Worm (Caenorhabditis elegans) whole organism, young adult: Measurements from ENCODE around the gene mrpl-22.

Experiments
- B0019.2 ChIP-seq: fragments of 200-800 bp; sonication (Bioruptor generic); conservative IDR thresholded peaks from 2 replicates; pipeline ENCODE4 v1.3.6; 2022; ENCODE audit warnings: missing genetic modification reagents, missing genetic modification characterization, missing compliant biosample characterization
- B0035.1 ChIP-seq: sonication (generic microtip); optimal IDR thresholded peaks from 2 replicates; lab custom pipeline; 2016; ENCODE audit warnings: missing genetic modification characterization, mild to moderate bottlenecking, missing compliant biosample characterization, missing genotype, missing genetic modification reagents
- B0261.1 ChIP-seq: sonication (generic microtip); optimal IDR thresholded peaks from 2 replicates; lab custom pipeline; 2016; ENCODE audit warnings: mild to moderate bottlenecking, missing genetic modification characterization, moderate library complexity, missing compliant biosample characterization
- C17E4.6 ChIP-seq: fragments of 200-800 bp; sonication (Bioruptor generic); IDR thresholded peaks from 2 replicates; pipeline ENCODE4 v1.3.6; 2022; ENCODE audit warnings: missing genetic modification reagents, missing genetic modification characterization, missing compliant biosample characterization
- F22D6.2 ChIP-seq: sonication (generic microtip); optimal IDR thresholded peaks from 2 replicates; lab custom pipeline; 2016; ENCODE audit warnings: mild to moderate bottlenecking, missing genetic modification characterization, missing compliant biosample characterization
- F39B2.1 ChIP-seq: fragments of 200-800 bp; sonication (Bioruptor generic); IDR thresholded peaks from 2 replicates; pipeline ENCODE4 v1.3.6; 2022; ENCODE audit warnings: missing genetic modification reagents, missing genetic modification characterization, missing compliant biosample characterization
- F52B5.7 ChIP-seq: sonication (generic microtip); optimal IDR thresholded peaks from 2 replicates; lab custom pipeline; 2016; ENCODE audit warnings: mild to moderate bottlenecking, missing genetic modification characterization, missing compliant biosample characterization
- T07F8.4 ChIP-seq: sonication (generic microtip); optimal IDR thresholded peaks from 2 replicates; lab custom pipeline; 2016; ENCODE audit warnings: mild to moderate bottlenecking, missing genetic modification characterization, moderate library complexity, missing compliant biosample characterization
- Y53G8AR.9 ChIP-seq: fragments of 200-800 bp; sonication (Bioruptor generic); conservative IDR thresholded peaks from 2 replicates; pipeline ENCODE4 v1.3.6; 2022; ENCODE audit warnings: missing genetic modification reagents, missing genetic modification characterization, missing compliant biosample characterization
- attf-3 ChIP-seq: fragments of 200-800 bp; sonication (Bioruptor generic); conservative IDR thresholded peaks from 2 replicates; pipeline ENCODE4 v1.3.6; 2022; ENCODE audit warnings: missing genetic modification reagents, missing genetic modification characterization, missing compliant biosample characterization
- attf-5 ChIP-seq: fragments of 200-800 bp; sonication (Bioruptor generic); optimal IDR thresholded peaks from 2 replicates; lab custom pipeline; 2018; ENCODE audit warnings: mild to moderate bottlenecking, missing genetic modification characterization, missing compliant biosample characterization
- cebp-1 ChIP-seq, 2 experiments: fragments of 200-800 bp in 1 of 2; sonication (Bioruptor generic) in 1 of 2; sonication (generic microtip) in 1 of 2; IDR thresholded peaks in 1 of 2; optimal IDR thresholded peaks in 1 of 2; 2 replicates each; pipeline versions ENCODE4 v1.3.6 to Lab custom; 2017 to 2022; ENCODE audit warnings: missing compliant biosample characterization in 2 of 2, missing genetic modification characterization in 2 of 2, mild to moderate bottlenecking in 1 of 2, missing genetic modification reagents in 1 of 2, moderate library complexity in 1 of 2
- cebp-2 ChIP-seq: fragments of 200-800 bp; sonication (Bioruptor generic); IDR thresholded peaks from 2 replicates; pipeline ENCODE4 v1.3.6; 2022; ENCODE audit warnings: missing genetic modification characterization, missing compliant biosample characterization
- ceh-40 ChIP-seq: fragments of 200-800 bp; sonication (Bioruptor generic); IDR thresholded peaks from 2 replicates; pipeline ENCODE4 v1.3.6; 2022; ENCODE audit warnings: missing genetic modification characterization, missing compliant biosample characterization
- chd-7 ChIP-seq: sonication (generic microtip); optimal IDR thresholded peaks from 2 replicates; lab custom pipeline; 2016; ENCODE audit warnings: mild to moderate bottlenecking, missing genetic modification characterization, moderate library complexity, missing compliant biosample characterization
- dpff-1 ChIP-seq: sonication (generic microtip); optimal IDR thresholded peaks from 2 replicates; lab custom pipeline; 2017; ENCODE audit warnings: mild to moderate bottlenecking, missing genetic modification characterization, missing compliant biosample characterization
- egl-18 ChIP-seq: fragments of 200-800 bp; sonication (Bioruptor generic); IDR thresholded peaks from 2 replicates; pipeline ENCODE4 v1.3.6; 2022; ENCODE audit warnings: missing genetic modification reagents, missing genetic modification characterization, missing compliant biosample characterization
- egrh-3 ChIP-seq: fragments of 200-800 bp; sonication (Bioruptor generic); IDR thresholded peaks from 2 replicates; pipeline ENCODE4 v1.3.6; 2022; ENCODE audit warnings: missing genetic modification reagents, missing genetic modification characterization, missing compliant biosample characterization
- hmg-1.2 ChIP-seq: fragments of 200-800 bp; sonication (Bioruptor generic); IDR thresholded peaks from 2 replicates; pipeline ENCODE4 v1.3.6; 2022; ENCODE audit warnings: missing genetic modification reagents, missing genetic modification characterization, missing compliant biosample characterization
- hmg-20 ChIP-seq: fragments of 200-800 bp; sonication (Bioruptor generic); IDR thresholded peaks from 2 replicates; pipeline ENCODE4 v1.3.6; 2022; ENCODE audit warnings: missing genetic modification reagents, missing genetic modification characterization, missing compliant biosample characterization
- hsf-1 ChIP-seq: fragments of 200-800 bp; sonication (Bioruptor generic); IDR thresholded peaks from 2 replicates; pipeline ENCODE4 v1.3.6; 2022; ENCODE audit warnings: missing genetic modification reagents, missing genetic modification characterization, missing compliant biosample characterization
- lin-54 ChIP-seq: fragments of 200-800 bp; sonication (Bioruptor generic); optimal IDR thresholded peaks from 2 replicates; lab custom pipeline; 2018; ENCODE audit warnings: mild to moderate bottlenecking, missing genetic modification characterization, missing compliant biosample characterization
- lir-1 ChIP-seq: fragments of 200-800 bp; sonication (Bioruptor generic); conservative IDR thresholded peaks from 2 replicates; pipeline ENCODE4 v1.3.6; 2022; ENCODE audit warnings: missing genetic modification reagents, missing genetic modification characterization, missing compliant biosample characterization
- lsl-1 ChIP-seq: fragments of 200-800 bp; sonication (Bioruptor generic); optimal IDR thresholded peaks from 2 replicates; lab custom pipeline; 2018; ENCODE audit warnings: mild to moderate bottlenecking, missing genetic modification characterization, moderate library complexity, missing compliant biosample characterization
- lsy-27 ChIP-seq: sonication (generic microtip); optimal IDR thresholded peaks from 2 replicates; lab custom pipeline; 2017; ENCODE audit warnings: missing genetic modification characterization, mild to moderate bottlenecking, missing compliant biosample characterization, antibody characterized with exemption, missing genotype, borderline replicate concordance; ENCODE audit not compliant: insufficient read depth
- madf-6 ChIP-seq: fragments of 200-800 bp; sonication (Bioruptor generic); IDR thresholded peaks from 2 replicates; pipeline ENCODE4 v1.3.6; 2022; ENCODE audit warnings: missing genetic modification reagents, missing genetic modification characterization, missing compliant biosample characterization
- mcd-1 ChIP-seq: fragments of 200-800 bp; sonication (Bioruptor generic); IDR thresholded peaks from 2 replicates; pipeline ENCODE4 v1.3.6; 2022; ENCODE audit warnings: missing genetic modification reagents, missing genetic modification characterization, missing compliant biosample characterization
- mxl-1 ChIP-seq: sonication (generic microtip); optimal IDR thresholded peaks from 2 replicates; lab custom pipeline; 2016; ENCODE audit warnings: missing genetic modification characterization, missing compliant biosample characterization
- nfya-1 ChIP-seq: sonication (generic microtip); optimal IDR thresholded peaks from 2 replicates; lab custom pipeline; 2017; ENCODE audit warnings: antibody characterized with exemption, missing compliant biosample characterization, missing genetic modification characterization, borderline replicate concordance; ENCODE audit not compliant: insufficient read depth
- nfyb-1 ChIP-seq: fragments of 200-800 bp; sonication (Bioruptor generic); IDR thresholded peaks from 2 replicates; pipeline ENCODE4 v1.3.6; 2022; ENCODE audit warnings: missing genetic modification reagents, missing genetic modification characterization, missing compliant biosample characterization
- pha-4 ChIP-seq: fragments of 150-350 bp; sonication (generic microtip); optimal IDR thresholded peaks from 2 replicates; lab custom pipeline; 2014; ENCODE audit warnings: missing biosample characterization, missing genetic modification reagents, missing genetic modification characterization
- rec-8 ChIP-seq, 2 experiments: sonication (generic microtip); optimal IDR thresholded peaks; 2 replicates each; lab custom pipeline; 2016; ENCODE audit warnings: mild to moderate bottlenecking in 2 of 2, missing genetic modification characterization in 2 of 2, missing genetic modification reagents in 2 of 2, missing genotype in 2 of 2, missing biosample characterization in 1 of 2, missing compliant biosample characterization in 1 of 2, moderate library complexity in 1 of 2
- repo-1 ChIP-seq: sonication (generic microtip); optimal IDR thresholded peaks from 2 replicates; lab custom pipeline; 2017; ENCODE audit warnings: mild to moderate bottlenecking, missing genetic modification characterization, missing compliant biosample characterization
- sdz-38 ChIP-seq: sonication (generic microtip); optimal IDR thresholded peaks from 2 replicates; lab custom pipeline; 2016; ENCODE audit warnings: missing genotype, missing genetic modification characterization, missing compliant biosample characterization
- snpc-3.4 ChIP-seq: sonication (generic microtip); optimal IDR thresholded peaks from 2 replicates; lab custom pipeline; 2017; ENCODE audit warnings: missing genetic modification characterization, mild to moderate bottlenecking, missing compliant biosample characterization, antibody characterized with exemption, moderate library complexity, missing genotype, missing genetic modification reagents
- snpc-4 ChIP-seq, 5 experiments: fragments of 150-350 bp in 1 of 5; sonication (generic microtip) in 4 of 5; optimal IDR thresholded peaks; 2 replicates each; lab custom pipeline; 2014 to 2018; ENCODE audit warnings: missing genetic modification characterization in 5 of 5, missing biosample characterization in 3 of 5, antibody characterized with exemption in 2 of 5, mild to moderate bottlenecking in 2 of 5, missing compliant biosample characterization in 2 of 5, missing genotype in 2 of 5, moderate library complexity in 2 of 5, missing genetic modification reagents in 1 of 5
- somi-1 ChIP-seq: fragments of 200-800 bp; sonication (Bioruptor generic); optimal IDR thresholded peaks from 2 replicates; lab custom pipeline; 2018; ENCODE audit warnings: mild to moderate bottlenecking, missing genetic modification characterization, missing compliant biosample characterization
- tbx-9 ChIP-seq: sonication (generic microtip); optimal IDR thresholded peaks from 2 replicates; lab custom pipeline; 2016; ENCODE audit warnings: borderline replicate concordance, missing genetic modification characterization, inconsistent platforms, missing compliant biosample characterization
- tlf-1 ChIP-seq: fragments of 200-800 bp; sonication (Bioruptor generic); optimal IDR thresholded peaks from 2 replicates; lab custom pipeline; 2018; ENCODE audit warnings: mild to moderate bottlenecking, missing genetic modification characterization, missing compliant biosample characterization
- xnd-1 ChIP-seq: sonication (generic microtip); optimal IDR thresholded peaks from 2 replicates; lab custom pipeline; 2016; ENCODE audit warnings: missing genotype, missing genetic modification reagents, missing genetic modification characterization, missing compliant biosample characterization
- zfh-2 ChIP-seq: fragments of 200-800 bp; sonication (Bioruptor generic); conservative IDR thresholded peaks from 2 replicates; pipeline ENCODE4 v1.3.6; 2022; ENCODE audit warnings: missing genetic modification reagents, missing genetic modification characterization, missing compliant biosample characterization
- ztf-25 ChIP-seq: fragments of 200-800 bp; sonication (Bioruptor generic); IDR thresholded peaks from 2 replicates; pipeline ENCODE4 v1.3.6; 2022; ENCODE audit warnings: missing genetic modification reagents, missing genetic modification characterization, missing compliant biosample characterization
- ztf-28 ChIP-seq: fragments of 200-800 bp; sonication (Bioruptor generic); IDR thresholded peaks from 2 replicates; pipeline ENCODE4 v1.3.6; 2022; ENCODE audit warnings: missing genetic modification reagents, missing genetic modification characterization, missing compliant biosample characterization
- ztf-6 ChIP-seq: fragments of 200-800 bp; sonication (Bioruptor generic); IDR thresholded peaks from 2 replicates; pipeline ENCODE4 v1.3.6; 2022; ENCODE audit warnings: missing genetic modification reagents, missing genetic modification characterization, missing compliant biosample characterization

mrpl-22 gene

ce11 chrIII:10612333-10612732, 2.9 kb upstream of the mrpl-22 start, which contains the start of gene Y39A1A.24:
Gene Y39A1A.24, plus strand, starts transcription at chrIII:10612633.
- TF ChIP-seq snpc-3.4 = no peak
- no peak for TF ChIP-seq T07F8.4
- TF ChIP-seq nfya-1 (tag; lab: Kevin White, UChicago) = no peak
- no peak for TF ChIP-seq lsy-27
- no peak for TF ChIP-seq egrh-3 (GFP tag; lab: Robert Waterston, UW)
- TF ChIP-seq ztf-25 (GFP tag; lab: Robert Waterston, UW) = no peak
- no peak for TF ChIP-seq F22D6.2 (tag; lab: Kevin White, UChicago)
- TF ChIP-seq ceh-40 (GFP tag; lab: Robert Waterston, UW) = no peak
- no peak for TF ChIP-seq F39B2.1 (GFP tag; lab: Robert Waterston, UW)

ce11 chrIII:10621208-10621607, 5.9 kb downstream of the mrpl-22 start, which contains the start of the genes lron-10 and hpr-9:
Gene lron-10, minus strand, starts transcription at chrIII:10621369.
Gene hpr-9, plus strand, starts transcription at chrIII:10621551.
- TF ChIP-seq Y53G8AR.9 (GFP tag; lab: Robert Waterston, UW) (peak; percentile 73; the same call in 1 of the 2 replicates), pha-4 (tag; lab: Kevin White, UChicago) (no peak), dpff-1 (no peak), mxl-1 (tag; lab: Kevin White, UChicago) (no peak), nfyb-1 (peak; percentile 58), snpc-4 (GFP tag; optimal IDR thresholded peaks at IDR 0.05; lab: Kevin White, UChicago) (no peak), snpc-4 (tag; optimal IDR thresholded peaks at IDR 0.05; lab: Kevin White, UChicago) (peak in 2 of 4 experiments; percentile 14 to 32), hmg-20 (GFP tag; lab: Robert Waterston, UW) (0 out of 2 replicates have a peak, but pooled peaks have one; percentile 40), ztf-6 (0 out of 2 replicates have a peak, but pooled peaks have one; percentile 27), attf-5 (GFP tag; lab: Kevin White, UChicago) (peak; percentile 66), mcd-1 (peak; percentile 82), repo-1 (tag; lab: Kevin White, UChicago) (peak; percentile 23), lsl-1 (GFP tag; lab: Kevin White, UChicago) (peak; percentile 53), chd-7 (tag; lab: Kevin White, UChicago) (peak; percentile 79), ztf-28 (GFP tag; lab: Robert Waterston, UW) (0 out of 2 replicates have a peak, but pooled peaks have one; percentile 58), C17E4.6 (GFP tag; lab: Robert Waterston, UW) (0 out of 2 replicates have a peak, but pooled peaks have one; percentile 64), somi-1 (GFP tag; lab: Kevin White, UChicago) (peak; percentile 56), lin-54 (GFP tag; lab: Kevin White, UChicago) (peak; percentile 73), B0019.2 (GFP tag; lab: Robert Waterston, UW) (peak; percentile 66; the same call in 1 of the 2 replicates), F52B5.7 (tag; lab: Kevin White, UChicago) (no peak), sdz-38 (tag; lab: Kevin White, UChicago) (no peak), cebp-1 (GFP tag; IDR thresholded peaks at IDR 0.05; lab: Robert Waterston, UW) (no peak), cebp-1 (tag; optimal IDR thresholded peaks at IDR 0.05; lab: Kevin White, UChicago) (peak; percentile 63), B0035.1 (tag; lab: Kevin White, UChicago) (no peak), cebp-2 (GFP tag; lab: Robert Waterston, UW) (no peak), tlf-1 (GFP tag; lab: Kevin White, UChicago) (peak; percentile 50), hmg-1.2 (GFP tag; lab: Robert Waterston, UW) (0 out of 2 replicates have a peak, but pooled peaks have one; percentile 30), egl-18 (0 out of 2 replicates have a peak, but pooled peaks have one; percentile 23), hsf-1 (no peak), egrh-3 (GFP tag; lab: Robert Waterston, UW) (no peak; the same call in 1 of the 2 replicates), attf-3 (GFP tag; lab: Robert Waterston, UW) (no peak), rec-8 (tag; optimal IDR thresholded peaks at IDR 0.05; lab: Kevin White, UChicago) (peak; percentile 42 to 78), lir-1 (GFP tag; lab: Robert Waterston, UW) (peak; percentile 84), xnd-1 (peak; percentile 25), B0261.1 (peak; percentile 12), T07F8.4 (no peak), zfh-2 (GFP tag; lab: Robert Waterston, UW) (peak; percentile 60), tbx-9 (tag; lab: Kevin White, UChicago) (no peak), madf-6 (peak; percentile 78)
